Fruit fly (Drosophila melanogaster): ENCODE data around the gene Cyp305a1.

Gene Cyp305a1

dm6 chr3L:19836375-19836937, 23.3 kb upstream of the Cyp305a1 start, which contains the start of gene kto (continued):
- TF ChIP-seq CG4617 (GFP tag; optimal IDR thresholded peaks at IDR 0.05; ENCODE audit: borderline replicate concordance) (peak; percentile 56), h (optimal IDR thresholded peaks at IDR 0.05) (no peak), bcd (GFP tag; optimal IDR thresholded peaks at IDR 0.05) (no peak), CG42726 (GFP tag; IDR thresholded peaks at IDR 0.05; ENCODE audit: partially characterized antibody) (peak; percentile 28; the same call in 1 of the 2 replicates), trh (GFP tag; optimal IDR thresholded peaks at IDR 0.05) (no peak), Hr39 (optimal IDR thresholded peaks at IDR 0.05) (no peak), knrl (GFP tag; IDR thresholded peaks at IDR 0.05; ENCODE audit: partially characterized antibody) (peak; percentile 76), Hr51 (GFP tag; optimal IDR thresholded peaks at IDR 0.05) (no peak), CG33557 (GFP tag; optimal IDR thresholded peaks at IDR 0.05) (no peak), grn (GFP tag; optimal IDR thresholded peaks at IDR 0.05) (no peak), ci (GFP tag; IDR thresholded peaks at IDR 0.05) (no peak), CG7357 (GFP tag; IDR thresholded peaks at IDR 0.05) (no peak), lab (GFP tag; optimal IDR thresholded peaks at IDR 0.05) (no peak), CG8089 (GFP tag; optimal IDR thresholded peaks at IDR 0.05) (no peak), HLH4C (GFP tag; IDR thresholded peaks at IDR 0.05; ENCODE audit: partially characterized antibody) (peak; percentile 90), CG1602 (GFP tag; optimal IDR thresholded peaks at IDR 0.05) (no peak), ara (GFP tag; IDR thresholded peaks at IDR 0.05) (no peak), tap (tag; optimal IDR thresholded peaks at IDR 0.05) (no peak), fd96Cb (tag; optimal IDR thresholded peaks at IDR 0.05) (no peak), row (GFP tag; IDR thresholded peaks at IDR 0.05) (no peak), CG14014 (GFP tag; IDR thresholded peaks at IDR 0.05) (no peak), sim (GFP tag; IDR thresholded peaks at IDR 0.05) (no peak), Awh (GFP tag; IDR thresholded peaks at IDR 0.05) (no peak), scrt (GFP tag; optimal IDR thresholded peaks at IDR 0.05) (no peak), CG7786 (GFP tag; optimal IDR thresholded peaks at IDR 0.05) (no peak), ab (GFP tag; optimal IDR thresholded peaks at IDR 0.05) (no peak), z (GFP tag; IDR thresholded peaks at IDR 0.05) (no peak), Fer1 (GFP tag; optimal IDR thresholded peaks at IDR 0.05) (no peak), CG17912 (GFP tag; optimal IDR thresholded peaks at IDR 0.05) (no peak), Sin3A (optimal IDR thresholded peaks at IDR 0.05) (peak; percentile 16), CG9817 (tag; optimal IDR thresholded peaks at IDR 0.05) (no peak), CG4328 (GFP tag; optimal IDR thresholded peaks at IDR 0.05) (no peak), Scr (GFP tag; IDR thresholded peaks at IDR 0.05; ENCODE audit: partially characterized antibody) (peak; percentile 89), CG10147 (GFP tag; optimal IDR thresholded peaks at IDR 0.05) (no peak), Med (GFP tag) (peak; percentile 71), vnd (GFP tag; IDR thresholded peaks at IDR 0.05; ENCODE audit: partially characterized antibody) (peak; percentile 78), Atf6 (GFP tag; IDR thresholded peaks at IDR 0.05) (no peak), kni (GFP tag; optimal IDR thresholded peaks at IDR 0.05) (no peak), sqz (GFP tag; optimal IDR thresholded peaks at IDR 0.05) (no peak), CG14860 (GFP tag; IDR thresholded peaks at IDR 0.05; ENCODE audit: partially characterized antibody) (peak; percentile 79), tna (GFP tag; IDR thresholded peaks at IDR 0.05; ENCODE audit: partially characterized antibody) (peak; percentile 87), zf30C (GFP tag; optimal IDR thresholded peaks at IDR 0.05) (no peak), HmgZ (tag; optimal IDR thresholded peaks at IDR 0.05) (peak; percentile 29), E2f2 (GFP tag; IDR thresholded peaks at IDR 0.05) (peak; percentile 97), CG5953 (GFP tag; IDR thresholded peaks at IDR 0.05) (no peak), aop (GFP tag; IDR thresholded peaks at IDR 0.05) (no peak), Oli (tag; optimal IDR thresholded peaks at IDR 0.05) (no peak), CG15269 (tag; optimal IDR thresholded peaks at IDR 0.05) (no peak), Dref (GFP tag; IDR thresholded peaks at IDR 0.05) (peak; percentile 90), mld (GFP tag; IDR thresholded peaks at IDR 0.05; ENCODE audit: partially characterized antibody) (peak; percentile 78), danr (GFP tag; IDR thresholded peaks at IDR 0.05) (no peak)
